Fruit fly (Drosophila melanogaster) whole organism, adult: ENCODE measurements around the gene P5CDh2.

ENCODE experiments used
- CG11617 ChIP-seq: fragments of 200-800 bp; sonication (Bioruptor generic); optimal IDR thresholded peaks from 2 replicates; lab custom pipeline; 2017; ENCODE audit warnings: mild to moderate bottlenecking, missing biosample characterization, missing genetic modification reagents, missing genetic modification characterization
- CG1620 ChIP-seq: fragments of 200-800 bp; sonication (Bioruptor generic); optimal IDR thresholded peaks from 2 replicates; lab custom pipeline; 2016; ENCODE audit warnings: missing biosample characterization, missing genetic modification characterization
- CG7045 ChIP-seq: fragments of 200-800 bp; sonication (Bioruptor generic); optimal IDR thresholded peaks from 2 replicates; lab custom pipeline; 2017; ENCODE audit warnings: missing biosample characterization, mild to moderate bottlenecking, missing genetic modification characterization
- Crg-1 ChIP-seq: fragments of 200-800 bp; sonication (Bioruptor generic); optimal IDR thresholded peaks from 2 replicates; lab custom pipeline; 2016; ENCODE audit warnings: missing biosample characterization, missing genetic modification characterization
- Hr96 ChIP-seq: fragments of 200-800 bp; sonication (Bioruptor generic); optimal IDR thresholded peaks from 2 replicates; lab custom pipeline; 2016; ENCODE audit warnings: missing biosample characterization, missing genetic modification characterization

DNA sequence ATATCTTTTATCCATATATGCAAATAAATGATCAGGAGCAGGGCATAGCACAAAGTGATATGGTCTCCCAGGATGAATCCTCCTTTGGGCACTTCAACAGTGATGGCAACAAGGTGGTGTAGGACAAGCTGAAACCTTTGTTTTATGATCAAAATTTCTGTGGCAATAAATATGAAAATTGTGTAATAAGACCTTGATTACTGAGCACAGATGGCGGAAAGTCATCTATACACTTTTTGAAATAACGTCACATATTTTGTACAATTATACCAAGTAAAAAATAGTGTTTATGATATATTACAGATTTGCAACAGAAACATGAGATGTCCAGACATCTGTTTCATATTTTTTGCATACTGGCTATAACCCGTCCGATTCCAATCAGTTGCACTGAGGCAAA is 2.8 kb downstream of the P5CDh2 start, which contains the start of gene CG31465:
- no peak for TF ChIP-seq CG11617 (GFP tag; lab: Kevin White, UChicago)
- no peak for TF ChIP-seq Hr96 (GFP tag; lab: Kevin White, UChicago)
- no peak for TF ChIP-seq CG1620 (GFP tag; lab: Kevin White, UChicago)
- no peak for TF ChIP-seq Crg-1 (GFP tag; lab: Kevin White, UChicago)
- no peak for TF ChIP-seq CG7045 (GFP tag; lab: Kevin White, UChicago)
